Fruit fly (Drosophila melanogaster) whole organism, wandering third instar larva: ENCODE data around the gene Rai1.

Experiments used
- Hr78 ChIP-seq: fragments of >200 bp; optimal IDR thresholded peaks from 2 replicates; lab custom pipeline; 2017; ENCODE audit warnings: missing biosample characterization, missing genetic modification characterization
- Mio ChIP-seq: sonication (Bioruptor generic); optimal IDR thresholded peaks from 2 replicates; lab custom pipeline; 2016; ENCODE audit warnings: missing biosample characterization, missing genetic modification characterization
- usp ChIP-seq: fragments of >200 bp; optimal IDR thresholded peaks from 2 replicates; lab custom pipeline; 2017; ENCODE audit warnings: missing biosample characterization, missing genetic modification characterization

dm6 chrX:16808654-16809053 is 5.5 kb upstream of the Rai1 start:
- TF ChIP-seq usp (GFP tag; lab: Kevin White, UChicago) (no peak), Mio (GFP tag; lab: Kevin White, UChicago) (no peak), Hr78 (no peak)
